Worm (Caenorhabditis elegans) whole organism, L4/young adult: ENCODE data around the gene T05H4.3.

Experiments used
- W03F9.2 ChIP-seq: fragments of 150-350 bp; optimal IDR thresholded peaks from 2 replicates; lab custom pipeline; 2014; ENCODE audit warnings: missing biosample characterization, missing genetic modification characterization
- dao-5 ChIP-seq: sonication (generic microtip); optimal IDR thresholded peaks from 2 replicates; lab custom pipeline; 2016; ENCODE audit warnings: missing genotype, missing genetic modification characterization, moderate library complexity, missing compliant biosample characterization
- him-1 ChIP-seq: sonication (generic microtip); optimal IDR thresholded peaks from 2 replicates; lab custom pipeline; 2016; ENCODE audit warnings: missing genotype, missing genetic modification reagents, missing genetic modification characterization, missing compliant biosample characterization

T05H4.3 gene

ce11 chrV:6442037-6442436, at the start of gene T05H4.3:
T05H4.3 (plus strand) TSS chrV:6442337.
- TF ChIP-seq dao-5 (no peak), him-1 (no peak), W03F9.2 (tag; lab: Kevin White, UChicago) (no peak)

ce11 chrV:6398922-6399321, 43.2 kb upstream of the T05H4.3 start:
- no peak for TF ChIP-seq him-1
- no peak for TF ChIP-seq dao-5
- no peak for TF ChIP-seq W03F9.2 (tag; lab: Kevin White, UChicago)

ce11 chrV:6399831-6400230, 42.3 kb upstream of the T05H4.3 start, which contains the start of gene gfi-1:
gfi-1 (minus strand) TSS chrV:6399931.
- no peak for TF ChIP-seq dao-5
- no peak for TF ChIP-seq W03F9.2 (tag; lab: Kevin White, UChicago)
- no peak for TF ChIP-seq him-1

DNA sequence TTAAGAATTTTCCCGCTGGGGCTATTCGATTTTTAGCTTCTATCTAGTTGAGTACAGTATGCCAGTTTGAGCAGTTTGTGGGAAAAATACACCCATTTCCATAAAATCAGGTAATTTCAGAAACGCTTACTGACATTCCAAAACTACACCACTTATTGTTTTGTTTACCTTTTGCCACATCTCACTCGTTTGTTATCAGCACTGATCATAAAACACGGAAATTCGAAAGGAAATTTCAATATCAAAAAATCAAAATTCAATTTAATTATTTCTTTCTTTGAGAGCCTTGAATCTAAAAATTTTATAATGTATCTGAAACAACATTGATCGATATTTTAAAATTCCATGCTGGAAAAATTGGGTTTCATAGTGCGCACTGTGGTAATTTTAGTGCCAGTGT, 41.6 kb upstream of the T05H4.3 start:
- TF ChIP-seq dao-5, result no peak
- no peak for TF ChIP-seq him-1
- TF ChIP-seq W03F9.2 (tag; lab: Kevin White, UChicago), result no peak

DNA sequence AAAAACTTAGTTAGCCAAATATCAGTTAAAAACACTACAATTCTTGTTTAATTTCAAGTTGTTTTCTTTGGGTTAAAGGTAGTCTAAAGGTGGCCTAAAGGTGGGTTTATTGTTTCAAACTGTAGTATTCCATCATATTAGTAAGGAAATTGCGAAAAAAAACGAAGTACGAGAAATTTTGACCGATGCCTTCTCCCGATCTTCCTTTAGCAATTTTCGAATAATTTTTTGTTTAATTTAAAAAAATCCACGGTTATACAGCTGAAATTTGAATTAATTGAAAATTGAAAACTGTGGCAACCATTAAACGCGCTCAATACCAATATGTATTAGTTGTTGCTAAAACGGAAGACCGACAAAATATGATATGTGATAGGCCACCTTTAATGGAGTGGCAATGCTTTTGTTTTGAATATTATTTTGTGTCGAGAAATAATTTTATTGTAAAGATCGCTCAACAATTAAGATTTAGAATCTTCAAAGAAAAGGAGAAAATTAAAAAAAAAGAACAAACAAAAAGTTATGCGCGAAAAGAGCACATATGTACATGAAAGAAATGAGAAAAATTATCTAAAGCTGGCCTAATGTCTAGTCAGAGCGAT, 41.1 kb upstream of the T05H4.3 start:
- TF ChIP-seq him-1 (no peak), W03F9.2 (tag; lab: Kevin White, UChicago) (no peak), dao-5 (no peak)

ce11 chrV:6407587-6407986, 34.5 kb upstream of the T05H4.3 start:
- no peak for TF ChIP-seq W03F9.2 (tag; lab: Kevin White, UChicago)
- no peak for TF ChIP-seq him-1
- no peak for TF ChIP-seq dao-5

DNA sequence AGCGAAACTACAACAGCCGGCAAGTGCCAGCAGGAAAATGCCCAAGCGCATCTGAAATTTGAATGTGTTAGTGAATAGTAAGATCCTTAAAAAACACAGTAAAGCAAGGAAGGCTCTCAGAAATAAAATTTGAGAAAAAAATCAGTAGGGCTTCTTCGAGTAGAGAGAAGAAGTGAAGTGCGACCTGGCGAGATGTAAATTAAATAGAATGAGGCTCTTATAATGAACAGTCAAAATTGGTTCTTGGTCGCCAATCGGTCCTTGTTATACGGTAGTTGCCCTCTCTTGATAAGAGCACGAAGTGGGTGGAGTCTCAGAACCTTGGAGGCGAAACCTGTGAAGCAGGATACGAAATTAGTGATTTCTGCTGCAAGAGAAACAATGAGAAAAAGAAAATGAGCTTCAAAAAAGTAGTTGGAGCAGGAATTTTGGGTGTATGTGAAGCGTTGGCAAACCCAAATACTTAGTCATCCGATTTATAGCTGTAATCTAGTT, 33.4 kb upstream of the T05H4.3 start, which contains the start of gene bcf-1:
Gene bcf-1, minus strand, starts transcription at position 51 of the 495 bp plus-strand sequence.
- TF ChIP-seq him-1 (no peak), W03F9.2 (tag; lab: Kevin White, UChicago) (no peak), dao-5 (no peak)

- TF ChIP-seq him-1 (no peak), W03F9.2 (tag; lab: Kevin White, UChicago) (no peak), dao-5 (no peak)
Measured at ce11 chrV:6411161-6411560, 31.0 kb upstream of the T05H4.3 start.

DNA sequence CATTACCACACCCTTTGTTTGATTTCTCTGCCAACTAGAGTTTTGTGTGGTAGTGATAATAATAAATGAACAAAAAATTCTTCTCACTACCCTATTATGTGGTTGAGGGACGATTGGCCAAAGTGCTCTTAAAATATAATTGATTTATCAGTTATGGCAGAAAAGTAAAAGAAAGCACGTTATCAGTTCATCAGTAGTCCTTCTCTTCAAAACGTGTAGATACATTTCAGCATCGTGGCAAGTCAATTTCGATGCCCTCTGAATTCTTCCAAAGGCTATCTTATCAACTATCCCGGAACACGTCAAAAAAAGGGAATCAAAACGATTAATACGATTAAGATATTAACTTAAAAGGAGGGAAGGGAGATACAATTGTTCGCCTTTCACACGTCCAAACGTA, 29.1 kb upstream of the T05H4.3 start:
- TF ChIP-seq him-1 (no peak), W03F9.2 (tag; lab: Kevin White, UChicago) (no peak), dao-5 (no peak)

- TF ChIP-seq W03F9.2 (tag; lab: Kevin White, UChicago) (no peak), him-1 (no peak), dao-5 (no peak)
Measured at ce11 chrV:6414469-6414868, 27.7 kb upstream of the T05H4.3 start.

DNA sequence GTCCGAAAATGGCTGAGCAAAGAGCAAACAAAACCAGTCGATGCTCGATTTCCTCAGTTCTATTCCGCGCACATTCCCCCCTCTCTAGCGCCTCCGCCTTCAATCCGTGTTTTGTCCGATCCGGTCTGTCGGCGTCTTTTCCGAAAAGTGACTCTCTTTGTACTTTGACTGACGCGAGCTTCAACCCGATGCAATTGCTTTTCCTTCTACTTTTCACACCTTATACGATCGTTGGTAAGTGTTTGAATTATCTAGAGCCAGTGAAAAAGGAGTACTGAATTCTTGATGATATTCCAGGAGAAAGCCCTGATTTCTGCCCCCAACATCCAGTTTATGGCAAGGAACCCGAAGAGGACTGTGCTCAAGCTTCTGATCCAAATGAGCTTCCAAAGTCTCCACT, 27.2 kb upstream of the T05H4.3 start, which contains the start of gene cht-6:
Gene cht-6, plus strand, starts transcription at position 9 of the 400 bp plus-strand sequence.
- no peak for TF ChIP-seq him-1
- TF ChIP-seq W03F9.2 (tag; lab: Kevin White, UChicago), result no peak
- no peak for TF ChIP-seq dao-5

DNA sequence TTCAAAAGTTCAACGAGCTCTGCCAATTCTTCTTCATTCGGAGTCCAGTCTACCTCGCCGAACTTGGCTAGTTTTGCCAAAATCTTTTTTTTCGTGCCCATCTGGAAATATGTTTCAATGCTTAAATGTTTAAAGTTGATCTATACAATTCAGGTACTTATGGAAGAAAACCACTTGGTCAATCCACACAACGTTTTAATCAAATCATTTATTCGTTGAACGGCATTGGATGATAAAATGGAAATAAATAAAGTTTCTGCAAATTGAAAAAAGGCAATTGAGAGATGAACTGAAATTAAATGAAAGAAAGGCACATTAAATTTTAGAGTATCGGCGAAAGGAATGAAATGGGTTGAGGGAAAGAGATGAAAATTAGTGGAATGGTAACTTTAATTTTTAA, 18.1 kb upstream of the T05H4.3 start, which contains the start of gene urb-1:
Gene urb-1, minus strand, starts transcription at position 101 of the 400 bp plus-strand sequence.
- no peak for TF ChIP-seq dao-5
- TF ChIP-seq him-1, result no peak
- TF ChIP-seq W03F9.2 (tag; lab: Kevin White, UChicago), result no peak

- TF ChIP-seq him-1 (no peak), W03F9.2 (tag; lab: Kevin White, UChicago) (no peak), dao-5 (no peak)
Measured at ce11 chrV:6425927-6426326, 16.2 kb upstream of the T05H4.3 start, which contains the start of gene T05H4.11. T05H4.11 (minus strand) TSS chrV:6426261.

DNA sequence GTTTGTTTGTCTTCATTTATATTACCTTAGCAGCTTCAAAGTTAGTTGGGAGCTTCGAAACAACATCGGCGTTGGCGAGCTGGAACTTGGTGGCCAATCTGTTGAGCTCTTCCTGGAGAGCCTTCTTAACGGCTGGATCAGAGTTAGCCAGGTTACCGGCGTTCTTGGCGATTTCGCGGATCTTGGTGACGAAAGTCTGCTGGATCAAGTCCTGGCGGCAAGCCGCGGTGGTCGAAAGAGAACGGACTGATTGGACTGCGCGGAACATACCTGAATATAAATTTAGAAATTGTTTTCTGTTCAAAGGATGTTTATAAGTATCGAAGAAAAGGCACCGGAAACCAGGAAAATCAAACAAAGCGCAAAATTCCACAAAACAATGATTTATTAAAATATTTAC, 15.3 kb upstream of the T05H4.3 start, which contains the start of gene atp-4:
Gene atp-4, minus strand, starts transcription at position 270 of the 400 bp plus-strand sequence.
- TF ChIP-seq dao-5, result no peak
- TF ChIP-seq him-1, result no peak
- TF ChIP-seq W03F9.2 (tag; lab: Kevin White, UChicago), result no peak

- no peak for TF ChIP-seq him-1
- peak; percentile 38 for TF ChIP-seq W03F9.2 (tag; lab: Kevin White, UChicago)
Measured at ce11 chrV:6427433-6427832, 14.7 kb upstream of the T05H4.3 start.
